Fruit fly (Drosophila melanogaster): ENCODE measurements around the gene Cpr76Ba.

The Cpr76Ba gene

DNA sequence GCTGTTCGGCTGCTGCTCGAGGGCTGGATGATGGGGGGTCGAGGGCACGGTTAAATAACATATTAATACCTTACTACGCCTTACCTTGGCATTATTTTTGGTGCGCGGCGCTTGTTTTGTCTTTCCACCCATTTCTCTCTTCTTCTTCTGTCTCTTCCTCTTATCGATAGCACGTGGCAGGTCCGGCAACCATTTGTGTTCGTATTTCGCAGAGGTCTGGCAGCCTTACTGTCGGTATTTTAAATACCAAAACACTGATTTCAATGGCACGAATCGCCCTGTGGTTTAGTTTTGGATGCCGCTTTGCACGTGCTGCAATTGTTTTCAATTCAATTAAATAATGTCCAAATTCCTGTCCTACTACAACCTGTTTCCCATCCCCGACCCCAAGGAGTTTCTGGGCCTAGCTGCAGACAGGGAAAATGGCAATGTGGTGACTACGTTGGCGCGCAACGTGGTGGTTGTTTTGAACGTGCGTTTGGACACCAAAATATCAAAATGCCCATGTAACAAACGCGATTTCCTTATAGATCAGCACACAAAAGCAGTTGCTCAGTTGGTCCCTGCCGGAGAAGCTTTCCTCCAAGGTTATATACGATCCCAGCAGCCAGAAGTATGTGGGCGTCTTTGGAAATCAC lies 34.1 kb upstream of the Cpr76Ba start, which contains the start of the genes Ltn1 and CG9300 (continued):
- TF ChIP-seq NC2α (GFP tag; optimal IDR thresholded peaks at IDR 0.05) (peak; percentile 10), jumu (GFP tag; optimal IDR thresholded peaks at IDR 0.05) (peak; percentile 35), Ets97D (GFP tag; optimal IDR thresholded peaks at IDR 0.05) (peak; percentile 77), HmgZ (tag; optimal IDR thresholded peaks at IDR 0.05) (peak; percentile 76), CG30020 (tag; optimal IDR thresholded peaks at IDR 0.05) (peak; percentile 73), CG6272 (GFP tag; IDR thresholded peaks at IDR 0.05) (no peak), Bgb (GFP tag; IDR thresholded peaks at IDR 0.05; ENCODE audit: partially characterized antibody) (peak; percentile 46; the same call in 1 of the 2 replicates), Max (GFP tag; optimal IDR thresholded peaks at IDR 0.05) (peak; percentile 93), sd (tag; optimal IDR thresholded peaks at IDR 0.05) (no peak), tgo (GFP tag; IDR thresholded peaks at IDR 0.05) (no peak), p53 (GFP tag; optimal IDR thresholded peaks at IDR 0.05) (peak; percentile 44), Gsc (GFP tag; IDR thresholded peaks at IDR 0.05) (no peak), CG6791 (GFP tag; IDR thresholded peaks at IDR 0.05; ENCODE audit: partially characterized antibody) (0 out of 3 replicates have a peak, but pooled peaks have one; percentile 20), CG31224 (GFP tag; IDR thresholded peaks at IDR 0.05) (peak; percentile 22; the same call in 1 of the 2 replicates), CG12219 (GFP tag; optimal IDR thresholded peaks at IDR 0.05) (no peak), CG11695 (GFP tag; IDR thresholded peaks at IDR 0.05) (0 out of 3 replicates have a peak, but pooled peaks have one; percentile 14), Hmx (GFP tag; optimal IDR thresholded peaks at IDR 0.05) (no peak), NfI (GFP tag; optimal IDR thresholded peaks at IDR 0.05) (peak; percentile 50), CG7786 (GFP tag; optimal IDR thresholded peaks at IDR 0.05) (peak; percentile 1), CG32532 (GFP tag; IDR thresholded peaks at IDR 0.05) (peak; percentile 63; the same call in 1 of the 2 replicates), CG17912 (GFP tag; optimal IDR thresholded peaks at IDR 0.05) (peak; percentile 24), E2f1 (GFP tag; IDR thresholded peaks at IDR 0.05) (peak; percentile 45; the same call in 1 of the 2 replicates), CG12236 (GFP tag; optimal IDR thresholded peaks at IDR 0.05) (peak; percentile 11), unpg (GFP tag; optimal IDR thresholded peaks at IDR 0.05) (no peak), CG34376 (GFP tag; optimal IDR thresholded peaks at IDR 0.05) (peak; percentile 52), tll (GFP tag; optimal IDR thresholded peaks at IDR 0.05) (no peak), inv (GFP tag; IDR thresholded peaks at IDR 0.05; ENCODE audit: partially characterized antibody) (peak; percentile 41; the same call in 1 of the 2 replicates), kah (GFP tag; optimal IDR thresholded peaks at IDR 0.05) (peak; percentile 59), CG7556 (GFP tag; optimal IDR thresholded peaks at IDR 0.05) (no peak), dysf (GFP tag; IDR thresholded peaks at IDR 0.05) (0 out of 3 replicates have a peak, but pooled peaks have one; percentile 5), CG13123 (GFP tag; optimal IDR thresholded peaks at IDR 0.05) (no peak), CG10431 (GFP tag; optimal IDR thresholded peaks at IDR 0.05) (peak; percentile 29), eyg (GFP tag; optimal IDR thresholded peaks at IDR 0.05) (no peak), CG12659 (GFP tag; optimal IDR thresholded peaks at IDR 0.05) (peak; percentile 77), CG18619 (GFP tag; optimal IDR thresholded peaks at IDR 0.05) (no peak), psq (GFP tag; optimal IDR thresholded peaks at IDR 0.05) (peak; percentile 14), Rfx (GFP tag; IDR thresholded peaks at IDR 0.05) (peak; percentile 58), HLH54F (GFP tag; optimal IDR thresholded peaks at IDR 0.05) (peak; percentile 26), Chrac-16 (GFP tag; optimal IDR thresholded peaks at IDR 0.05) (no peak), Sry-δ (GFP tag; optimal IDR thresholded peaks at IDR 0.05) (peak; percentile 61), CG8388 (GFP tag; optimal IDR thresholded peaks at IDR 0.05) (no peak), nmo (GFP tag; optimal IDR thresholded peaks at IDR 0.05) (no peak), dm (GFP tag; optimal IDR thresholded peaks at IDR 0.05) (peak; percentile 99), CG13624 (GFP tag; optimal IDR thresholded peaks at IDR 0.05) (peak; percentile 77), NFAT (GFP tag; IDR thresholded peaks at IDR 0.05) (peak; percentile 50; the same call in 1 of the 2 replicates), aop (GFP tag; IDR thresholded peaks at IDR 0.05) (no peak), gcm (GFP tag; optimal IDR thresholded peaks at IDR 0.05) (no peak), CG10462 (GFP tag; optimal IDR thresholded peaks at IDR 0.05) (no peak), Hey (tag; optimal IDR thresholded peaks at IDR 0.05) (peak; percentile 39), MBD-R2 (GFP tag; IDR thresholded peaks at IDR 0.05) (peak; percentile 97)

Measured in whole organism, embryonic.